Fruit fly (Drosophila melanogaster) whole organism, embryonic: ENCODE data around the gene RhoGAP19D.

Source experiments
- Antp ChIP-seq: fragments of 200-800 bp; sonication (Bioruptor generic); optimal IDR thresholded peaks from 3 replicates; lab custom pipeline; 2016; ENCODE audit warnings: missing biosample characterization, missing genetic modification characterization
- Atf-2 ChIP-seq: fragments of 200-800 bp; sonication (Bioruptor generic); optimal IDR thresholded peaks from 2 replicates; lab custom pipeline; 2016; ENCODE audit warnings: missing biosample characterization, missing genetic modification characterization
- CG10147 ChIP-seq: fragments of 200-800 bp; sonication (Bioruptor generic); optimal IDR thresholded peaks from 2 replicates; lab custom pipeline; 2019; ENCODE audit warnings: missing biosample characterization, mild to moderate bottlenecking, missing genetic modification characterization, moderate library complexity
- CG1024 ChIP-seq: fragments of 200-800 bp; sonication (Bioruptor generic); IDR thresholded peaks from 2 replicates; pipeline ENCODE4 v1.3.6; 2022; ENCODE audit warnings: missing biosample characterization, missing genetic modification characterization
- CG10366 ChIP-seq: fragments of 200-800 bp; sonication (Bioruptor generic); IDR thresholded peaks from 2 replicates; pipeline ENCODE4 v1.3.6; 2022; ENCODE audit warnings: missing biosample characterization, missing genetic modification characterization
- CG11247 ChIP-seq: fragments of 200-800 bp; sonication (Bioruptor generic); IDR thresholded peaks from 2 replicates; pipeline ENCODE4 v1.3.6; 2022; ENCODE audit warnings: missing biosample characterization, missing genetic modification characterization
- CG13424 ChIP-seq: fragments of 200-800 bp; sonication (Bioruptor generic); optimal IDR thresholded peaks from 2 replicates; lab custom pipeline; 2019; ENCODE audit warnings: missing biosample characterization, mild to moderate bottlenecking, missing genetic modification characterization, moderate library complexity
- CG14860 ChIP-seq: fragments of 200-800 bp; sonication (Bioruptor generic); IDR thresholded peaks from 3 replicates; pipeline ENCODE4 v1.3.6; 2022; ENCODE audit warnings: missing biosample characterization, missing genetic modification characterization; ENCODE audit not compliant: partially characterized antibody
- CG15479 ChIP-seq: fragments of 200-800 bp; sonication (Bioruptor generic); optimal IDR thresholded peaks from 3 replicates; lab custom pipeline; 2019; ENCODE audit warnings: missing biosample characterization, mild to moderate bottlenecking, missing genetic modification characterization, moderate library complexity
- CG17912 ChIP-seq: fragments of 200-800 bp; sonication (Bioruptor generic); optimal IDR thresholded peaks from 2 replicates; lab custom pipeline; 2018; ENCODE audit warnings: missing biosample characterization, mild to moderate bottlenecking, missing genetic modification characterization
- CG18599 ChIP-seq: fragments of 200-800 bp; sonication (Bioruptor generic); optimal IDR thresholded peaks from 3 replicates; lab custom pipeline; 2017; ENCODE audit warnings: missing biosample characterization, missing genetic modification characterization, mild to moderate bottlenecking, moderate library complexity, missing genetic modification reagents
- CG18764 ChIP-seq: fragments of 200-800 bp; sonication (Bioruptor generic); optimal IDR thresholded peaks from 3 replicates; lab custom pipeline; 2016; ENCODE audit warnings: missing biosample characterization, missing genetic modification characterization
- CG30431 ChIP-seq: fragments of 200-800 bp; sonication (Bioruptor generic); optimal IDR thresholded peaks from 2 replicates; lab custom pipeline; 2017; ENCODE audit warnings: missing biosample characterization, missing genetic modification characterization
- CG31365 ChIP-seq: fragments of 200-800 bp; sonication (Bioruptor generic); optimal IDR thresholded peaks from 2 replicates; lab custom pipeline; 2018; ENCODE audit warnings: missing biosample characterization, mild to moderate bottlenecking, missing genetic modification characterization
- CG32772 ChIP-seq: fragments of 200-800 bp; sonication (Bioruptor generic); IDR thresholded peaks from 2 replicates; pipeline ENCODE4 v1.3.6; 2022; ENCODE audit warnings: missing biosample characterization, missing genetic modification characterization
- CG4282 ChIP-seq: fragments of 200-800 bp; sonication (Bioruptor generic); optimal IDR thresholded peaks from 2 replicates; lab custom pipeline; 2016; ENCODE audit warnings: missing biosample characterization, missing genetic modification characterization
- CG4424 ChIP-seq: fragments of 200-800 bp; sonication (Bioruptor generic); optimal IDR thresholded peaks from 3 replicates; lab custom pipeline; 2016; ENCODE audit warnings: missing biosample characterization, missing genetic modification characterization
- CG6175 ChIP-seq: fragments of 200-800 bp; sonication (Bioruptor generic); IDR thresholded peaks from 3 replicates; pipeline ENCODE4 v1.3.6; 2022; ENCODE audit warnings: missing biosample characterization, missing genetic modification characterization
- CG6654 ChIP-seq: fragments of 200-800 bp; sonication (Bioruptor generic); optimal IDR thresholded peaks from 2 replicates; lab custom pipeline; 2017; ENCODE audit warnings: missing biosample characterization, mild to moderate bottlenecking, missing genetic modification characterization
- CG7372 ChIP-seq: fragments of 200-800 bp; sonication (Bioruptor generic); IDR thresholded peaks from 2 replicates; pipeline ENCODE4 v1.3.6; 2022; ENCODE audit warnings: missing biosample characterization, missing genetic modification characterization
- CG8359 ChIP-seq: fragments of 200-800 bp; sonication (Bioruptor generic); optimal IDR thresholded peaks from 2 replicates; lab custom pipeline; 2017; ENCODE audit warnings: missing biosample characterization, mild to moderate bottlenecking, missing genetic modification characterization, borderline replicate concordance
- CG8765 ChIP-seq: fragments of 200-800 bp; sonication (Bioruptor generic); IDR thresholded peaks from 2 replicates; pipeline ENCODE4 v1.3.6; 2022; ENCODE audit warnings: missing biosample characterization, missing genetic modification characterization
- CHES-1-like ChIP-seq: fragments of 200-800 bp; sonication (Bioruptor generic); optimal IDR thresholded peaks from 2 replicates; lab custom pipeline; 2016; ENCODE audit warnings: missing biosample characterization, missing genetic modification characterization
- D19B ChIP-seq: fragments of 200-800 bp; sonication (Bioruptor generic); optimal IDR thresholded peaks from 2 replicates; lab custom pipeline; 2017; ENCODE audit warnings: missing biosample characterization, mild to moderate bottlenecking, missing genetic modification characterization
- Dek ChIP-seq: fragments of 200-800 bp; sonication (Bioruptor generic); optimal IDR thresholded peaks from 3 replicates; lab custom pipeline; 2019; ENCODE audit warnings: missing biosample characterization, mild to moderate bottlenecking, missing genetic modification characterization, moderate library complexity
- Fer3 ChIP-seq: fragments of 200-800 bp; sonication (Bioruptor generic); optimal IDR thresholded peaks from 2 replicates; lab custom pipeline; 2018; ENCODE audit warnings: missing biosample characterization, mild to moderate bottlenecking, missing genetic modification characterization, moderate library complexity
- Max ChIP-seq: fragments of 200-800 bp; sonication (Bioruptor generic); optimal IDR thresholded peaks from 2 replicates; lab custom pipeline; 2016; ENCODE audit warnings: missing biosample characterization, mild to moderate bottlenecking, missing genetic modification characterization
- Meics ChIP-seq: fragments of 200-800 bp; sonication (Bioruptor generic); optimal IDR thresholded peaks from 2 replicates; lab custom pipeline; 2017; ENCODE audit warnings: missing biosample characterization, mild to moderate bottlenecking, missing genetic modification characterization
- Ravus ChIP-seq: fragments of 200-800 bp; sonication (Bioruptor generic); IDR thresholded peaks from 2 replicates; pipeline ENCODE4 v1.3.6; 2022; ENCODE audit warnings: missing biosample characterization, missing genetic modification characterization
- Six4 ChIP-seq: fragments of 200-800 bp; sonication (Bioruptor generic); optimal IDR thresholded peaks from 2 replicates; lab custom pipeline; 2016; ENCODE audit warnings: missing biosample characterization, missing genetic modification characterization
- Spps ChIP-seq: fragments of 200-800 bp; sonication (Bioruptor generic); optimal IDR thresholded peaks from 2 replicates; lab custom pipeline; 2018; ENCODE audit warnings: missing biosample characterization, mild to moderate bottlenecking, missing genetic modification characterization
- Ssrp ChIP-seq: fragments of 200-800 bp; sonication (Bioruptor generic); optimal IDR thresholded peaks from 2 replicates; lab custom pipeline; 2018; ENCODE audit warnings: missing biosample characterization, mild to moderate bottlenecking, missing genetic modification characterization, moderate library complexity
- Vsx1 ChIP-seq: fragments of 200-800 bp; sonication (Bioruptor generic); optimal IDR thresholded peaks from 2 replicates; lab custom pipeline; 2017; ENCODE audit warnings: missing biosample characterization, mild to moderate bottlenecking, missing genetic modification characterization, missing genetic modification reagents
- abd-A ChIP-seq: fragments of 200-800 bp; sonication (Bioruptor generic); optimal IDR thresholded peaks from 3 replicates; lab custom pipeline; 2019; ENCODE audit warnings: missing biosample characterization, mild to moderate bottlenecking, missing genetic modification characterization, moderate library complexity
- amos ChIP-seq: fragments of 200-800 bp; sonication (Bioruptor generic); IDR thresholded peaks from 2 replicates; pipeline ENCODE4 v1.3.6; 2022; ENCODE audit warnings: missing biosample characterization, missing genetic modification characterization; ENCODE audit not compliant: partially characterized antibody
- bowl ChIP-seq: fragments of 200-800 bp; sonication (Bioruptor generic); IDR thresholded peaks from 2 replicates; pipeline ENCODE4 v1.3.6; 2022; ENCODE audit warnings: missing biosample characterization, missing genetic modification characterization
- bsh ChIP-seq, 2 experiments: fragments of 200-800 bp; sonication (Bioruptor generic); optimal IDR thresholded peaks; 2 replicates each; lab custom pipeline; 2017 to 2018; ENCODE audit warnings: mild to moderate bottlenecking in 2 of 2, missing biosample characterization in 2 of 2, missing genetic modification characterization in 2 of 2, moderate library complexity in 1 of 2
- dimm ChIP-seq: fragments of 200-800 bp; sonication (Bioruptor generic); IDR thresholded peaks from 2 replicates; pipeline ENCODE4 v1.3.6; 2022; ENCODE audit warnings: missing biosample characterization, missing genetic modification characterization
- fu2 ChIP-seq: fragments of 200-800 bp; sonication (Bioruptor generic); optimal IDR thresholded peaks from 2 replicates; lab custom pipeline; 2016; ENCODE audit warnings: missing biosample characterization, missing genetic modification characterization
- gt ChIP-seq: fragments of 200-800 bp; sonication (Bioruptor generic); IDR thresholded peaks from 2 replicates; pipeline ENCODE4 v1.3.6; 2022; ENCODE audit warnings: missing biosample characterization, missing genetic modification characterization
- hth ChIP-seq: fragments of >200 bp; optimal IDR thresholded peaks from 2 replicates; lab custom pipeline; 2017; ENCODE audit warnings: inconsistent platforms
- jigr1 ChIP-seq: fragments of 200-800 bp; sonication (Bioruptor generic); IDR thresholded peaks from 3 replicates; pipeline ENCODE4 v1.3.6; 2022; ENCODE audit warnings: missing biosample characterization, missing genetic modification characterization
- prd ChIP-seq, 3 experiments: fragments of >200 bp in 2 of 3; fragments of 200-800 bp in 1 of 3; sonication (Bioruptor generic) in 1 of 3; optimal IDR thresholded peaks in 2 of 3; IDR thresholded peaks in 1 of 3; 2 replicates in 2 of 3; 3 replicates in 1 of 3; pipeline versions ENCODE4 v1.3.6 to Lab custom; 2017 to 2022; ENCODE audit warnings: missing biosample characterization in 1 of 3, missing genetic modification characterization in 1 of 3
- pzg ChIP-seq: fragments of 200-800 bp; sonication (Bioruptor generic); optimal IDR thresholded peaks from 3 replicates; lab custom pipeline; 2018; ENCODE audit warnings: missing biosample characterization, mild to moderate bottlenecking, missing genetic modification characterization, moderate library complexity
- sr ChIP-seq: fragments of 200-800 bp; sonication (Bioruptor generic); IDR thresholded peaks from 3 replicates; pipeline ENCODE4 v1.3.6; 2022; ENCODE audit warnings: missing biosample characterization, missing genetic modification characterization
- ssp ChIP-seq: fragments of 200-800 bp; sonication (Bioruptor generic); IDR thresholded peaks from 2 replicates; pipeline ENCODE4 v1.3.6; 2022; ENCODE audit warnings: missing biosample characterization, missing genetic modification characterization
- tgo ChIP-seq: fragments of 200-800 bp; sonication (Bioruptor generic); IDR thresholded peaks from 3 replicates; pipeline ENCODE4 v1.3.6; 2022; ENCODE audit warnings: missing biosample characterization, missing genetic modification characterization
- tll ChIP-seq, 2 experiments: fragments of 200-800 bp in 1 of 2; fragments of >200 bp in 1 of 2; sonication (Bioruptor generic) in 1 of 2; optimal IDR thresholded peaks; 2 replicates each; lab custom pipeline; 2017 to 2019; ENCODE audit warnings: missing biosample characterization in 2 of 2, missing genetic modification characterization in 2 of 2, mild to moderate bottlenecking in 1 of 2, moderate library complexity in 1 of 2
- tup ChIP-seq: fragments of 200-800 bp; sonication (Bioruptor generic); optimal IDR thresholded peaks from 2 replicates; lab custom pipeline; 2016; ENCODE audit warnings: missing biosample characterization, mild to moderate bottlenecking, missing genetic modification characterization, moderate library complexity
- tx ChIP-seq: fragments of 200-800 bp; sonication (Bioruptor generic); optimal IDR thresholded peaks from 2 replicates; lab custom pipeline; 2016; ENCODE audit warnings: missing biosample characterization, missing genetic modification characterization
- zen ChIP-seq: fragments of 200-800 bp; sonication (Bioruptor generic); optimal IDR thresholded peaks from 3 replicates; lab custom pipeline; 2018; ENCODE audit warnings: missing biosample characterization, mild to moderate bottlenecking, missing genetic modification characterization, moderate library complexity

Gene RhoGAP19D

DNA sequence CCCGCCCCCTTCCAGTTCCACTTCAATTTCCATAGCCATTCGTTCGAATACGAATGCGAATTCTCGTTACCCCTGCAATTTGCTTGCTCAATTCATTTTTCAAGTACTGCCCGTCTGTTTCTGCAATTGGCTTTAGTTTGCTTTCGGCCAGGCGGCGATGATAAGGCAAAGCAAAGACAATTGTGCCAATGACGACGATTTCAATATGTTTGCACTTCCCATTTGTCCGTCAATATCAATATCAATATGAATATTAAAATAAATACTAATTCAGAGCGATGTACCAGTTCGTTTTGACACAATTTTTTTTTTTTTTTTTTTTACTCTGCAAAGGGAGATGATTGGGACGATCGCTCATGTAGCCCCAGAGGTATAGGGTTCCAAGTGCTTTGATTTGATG lies 4.6 kb downstream of the RhoGAP19D start (continued):
- no peak for TF ChIP-seq prd (optimal IDR thresholded peaks at IDR 0.05; lab: Kevin White, UChicago)
- peak; percentile 33; the same call in 1 of the 3 replicates for TF ChIP-seq prd (GFP tag; IDR thresholded peaks at IDR 0.05; lab: Robert Waterston, UW)
- TF ChIP-seq CG10366, result no peak
- TF ChIP-seq CG14860 (GFP tag; lab: Robert Waterston, UW), result no peak
- peak; percentile 29 for TF ChIP-seq CG4424 (GFP tag; lab: Kevin White, UChicago)
- no peak for TF ChIP-seq Antp (GFP tag; lab: Kevin White, UChicago)
- no peak for TF ChIP-seq CG15479 (GFP tag; lab: Kevin White, UChicago)
- 0 out of 3 replicates have a peak, but pooled peaks have one; percentile 50 for TF ChIP-seq sr (GFP tag; lab: Robert Waterston, UW)
- TF ChIP-seq CG18764, result peak; percentile 42
- TF ChIP-seq CG6175 (GFP tag; lab: Robert Waterston, UW), result no peak
- no peak for TF ChIP-seq CG30431 (GFP tag; lab: Kevin White, UChicago)
- no peak for TF ChIP-seq fu2 (GFP tag; lab: Kevin White, UChicago)
- no peak for TF ChIP-seq CG4282
- TF ChIP-seq amos (GFP tag; lab: Robert Waterston, UW), result no peak
- no peak for TF ChIP-seq Dek (tag; lab: Kevin White, UChicago)
- TF ChIP-seq CG8359 (GFP tag; lab: Kevin White, UChicago), result no peak
- TF ChIP-seq bowl (GFP tag; lab: Robert Waterston, UW), result no peak
- TF ChIP-seq CG18599, result peak; percentile 14
- TF ChIP-seq jigr1 (GFP tag; lab: Robert Waterston, UW), result no peak
- TF ChIP-seq abd-A, result no peak
- no peak for TF ChIP-seq ssp (GFP tag; lab: Robert Waterston, UW)
- TF ChIP-seq Vsx1, result peak; percentile 63
- no peak for TF ChIP-seq D19B (GFP tag; lab: Kevin White, UChicago)
- no peak for TF ChIP-seq Spps (tag; lab: Kevin White, UChicago)
- peak; percentile 18 for TF ChIP-seq Fer3 (tag; lab: Kevin White, UChicago)
- peak; percentile 35 for TF ChIP-seq Meics (GFP tag; lab: Kevin White, UChicago)
- TF ChIP-seq zen, result no peak
- TF ChIP-seq CG6654, result no peak
- TF ChIP-seq Max (GFP tag; lab: Kevin White, UChicago), result peak; percentile 37
- TF ChIP-seq CHES-1-like (GFP tag; lab: Kevin White, UChicago), result no peak
- no peak for TF ChIP-seq Ssrp (tag; lab: Kevin White, UChicago)
- TF ChIP-seq dimm (GFP tag; lab: Robert Waterston, UW), result no peak
- peak; percentile 27 for TF ChIP-seq Six4 (GFP tag; lab: Kevin White, UChicago)
- no peak for TF ChIP-seq hth (lab: Kevin White, UChicago)
- TF ChIP-seq CG7372, result no peak
- TF ChIP-seq tgo (GFP tag; lab: Robert Waterston, UW), result no peak
- TF ChIP-seq bsh (GFP tag; optimal IDR thresholded peaks at IDR 0.05; lab: Kevin White, UChicago), result peak in 1 of 2 experiments; percentile 64
- TF ChIP-seq Ravus (GFP tag; lab: Robert Waterston, UW), result no peak
- TF ChIP-seq CG17912, result no peak
- TF ChIP-seq CG1024 (GFP tag; lab: Robert Waterston, UW), result peak; percentile 71; the same call in 1 of the 2 replicates
- TF ChIP-seq CG31365 (tag; lab: Kevin White, UChicago), result no peak
- no peak for TF ChIP-seq CG10147 (GFP tag; lab: Kevin White, UChicago)
- TF ChIP-seq tll (GFP tag; optimal IDR thresholded peaks at IDR 0.05; lab: Kevin White, UChicago), result no peak
- TF ChIP-seq pzg (GFP tag; lab: Kevin White, UChicago), result no peak
- TF ChIP-seq CG11247, result peak; percentile 51
- no peak for TF ChIP-seq Atf-2 (GFP tag; lab: Kevin White, UChicago)
- no peak for TF ChIP-seq tx (GFP tag; lab: Kevin White, UChicago)
- no peak for TF ChIP-seq CG32772
- no peak for TF ChIP-seq gt
- no peak for TF ChIP-seq CG8765 (GFP tag; lab: Robert Waterston, UW)
- TF ChIP-seq tup (GFP tag; lab: Kevin White, UChicago), result no peak
- TF ChIP-seq CG13424 (tag; lab: Kevin White, UChicago), result peak; percentile 23
